Worm (Caenorhabditis elegans) whole organism, young adult: ENCODE measurements around the gene sfa-1.

Experiments
- F37B4.10 ChIP-seq: fragments of 200-800 bp; sonication (Bioruptor generic); IDR thresholded peaks from 2 replicates; pipeline ENCODE4 v1.3.6; 2022; ENCODE audit warnings: missing genetic modification characterization, missing compliant biosample characterization
- T26A5.8 ChIP-seq: sonication (generic microtip); optimal IDR thresholded peaks from 2 replicates; lab custom pipeline; 2016; ENCODE audit warnings: missing genetic modification characterization, missing compliant biosample characterization
- ama-1 ChIP-seq, 3 experiments: fragments of 150-350 bp in 1 of 3; sonication (generic microtip) in 2 of 3; optimal IDR thresholded peaks; 2 replicates each; lab custom pipeline; 2014 to 2018; ENCODE audit warnings: missing biosample characterization in 2 of 3, missing genetic modification characterization in 2 of 3, missing genetic modification reagents in 2 of 3
- ceh-91 ChIP-seq: fragments of 200-800 bp; sonication (Bioruptor generic); IDR thresholded peaks from 2 replicates; pipeline ENCODE4 v1.3.6; 2022; ENCODE audit warnings: missing genetic modification reagents, missing genetic modification characterization, missing compliant biosample characterization
- die-1 ChIP-seq: sonication (generic microtip); optimal IDR thresholded peaks from 2 replicates; lab custom pipeline; 2016; ENCODE audit warnings: missing genotype, mild to moderate bottlenecking, missing genetic modification characterization, missing compliant biosample characterization
- lin-35 ChIP-seq, 3 experiments: fragments of 150-350 bp in 2 of 3; sonication (generic microtip) in 1 of 3; optimal IDR thresholded peaks; 2 replicates each; lab custom pipeline; 2014 to 2018; ENCODE audit warnings: missing biosample characterization in 3 of 3, missing genetic modification characterization in 3 of 3, missing genetic modification reagents in 3 of 3
- lsl-1 ChIP-seq: fragments of 200-800 bp; sonication (Bioruptor generic); optimal IDR thresholded peaks from 2 replicates; lab custom pipeline; 2018; ENCODE audit warnings: mild to moderate bottlenecking, missing genetic modification characterization, moderate library complexity, missing compliant biosample characterization
- nfya-2 ChIP-seq: fragments of 200-800 bp; sonication (Bioruptor generic); IDR thresholded peaks from 2 replicates; pipeline ENCODE4 v1.3.6; 2022; ENCODE audit warnings: missing genetic modification reagents, missing genetic modification characterization, missing compliant biosample characterization
- rec-8 ChIP-seq, 2 experiments: sonication (generic microtip); optimal IDR thresholded peaks; 2 replicates each; lab custom pipeline; 2016; ENCODE audit warnings: mild to moderate bottlenecking in 2 of 2, missing genetic modification characterization in 2 of 2, missing genetic modification reagents in 2 of 2, missing genotype in 2 of 2, missing biosample characterization in 1 of 2, missing compliant biosample characterization in 1 of 2, moderate library complexity in 1 of 2
- tbx-9 ChIP-seq: sonication (generic microtip); optimal IDR thresholded peaks from 2 replicates; lab custom pipeline; 2016; ENCODE audit warnings: borderline replicate concordance, missing genetic modification characterization, inconsistent platforms, missing compliant biosample characterization

ce11 chrIV:17121058-17121773, 10.4 kb upstream of the sfa-1 start:
- no peak for TF ChIP-seq ama-1 (optimal IDR thresholded peaks at IDR 0.05; lab: Kevin White, UChicago)
- no peak for TF ChIP-seq ama-1 (GFP tag; optimal IDR thresholded peaks at IDR 0.05; lab: Kevin White, UChicago)
- TF ChIP-seq ceh-91, result no peak
- TF ChIP-seq rec-8 (tag; optimal IDR thresholded peaks at IDR 0.05; lab: Kevin White, UChicago), result no peak
- no peak for TF ChIP-seq lsl-1
- TF ChIP-seq T26A5.8 (tag; lab: Kevin White, UChicago), result no peak
- TF ChIP-seq lin-35 (GFP tag; optimal IDR thresholded peaks at IDR 0.05; lab: Kevin White, UChicago), result no peak
- TF ChIP-seq nfya-2 (GFP tag; lab: Robert Waterston, UW), result no peak
- no peak for TF ChIP-seq F37B4.10 (GFP tag; lab: Robert Waterston, UW)
- no peak for TF ChIP-seq die-1
- no peak for TF ChIP-seq tbx-9 (tag; lab: Kevin White, UChicago)
